Fruit fly (Drosophila melanogaster) whole organism, wandering third instar larva: ENCODE results near the gene CG32388.

ENCODE experiments used
- CrebA ChIP-seq: fragments of 200-800 bp; sonication (Bioruptor generic); optimal IDR thresholded peaks from 2 replicates; lab custom pipeline; 2016; ENCODE audit warnings: missing biosample characterization, mild to moderate bottlenecking, missing genetic modification characterization, borderline replicate concordance
- Dfd ChIP-seq: fragments of >200 bp; optimal IDR thresholded peaks from 2 replicates; lab custom pipeline; 2017; ENCODE audit warnings: missing biosample characterization, missing genetic modification characterization
- HLH106 ChIP-seq: fragments of 200-800 bp; optimal IDR thresholded peaks from 3 replicates; lab custom pipeline; 2019; ENCODE audit warnings: missing biosample characterization, mild to moderate bottlenecking, missing genetic modification characterization, moderate library complexity
- Myc ChIP-seq: fragments of >200 bp; optimal IDR thresholded peaks from 2 replicates; lab custom pipeline; 2017
- jim ChIP-seq: fragments of 175-275, 200-325 bp; sonication (Bioruptor generic); optimal IDR thresholded peaks from 2 replicates; lab custom pipeline; 2016; ENCODE audit warnings: missing biosample characterization, mild to moderate bottlenecking, missing genetic modification characterization
- psq ChIP-seq: fragments of 200-800 bp; sonication (Bioruptor generic); optimal IDR thresholded peaks from 3 replicates; lab custom pipeline; 2017; ENCODE audit warnings: missing biosample characterization, mild to moderate bottlenecking, missing genetic modification characterization, moderate library complexity

DNA sequence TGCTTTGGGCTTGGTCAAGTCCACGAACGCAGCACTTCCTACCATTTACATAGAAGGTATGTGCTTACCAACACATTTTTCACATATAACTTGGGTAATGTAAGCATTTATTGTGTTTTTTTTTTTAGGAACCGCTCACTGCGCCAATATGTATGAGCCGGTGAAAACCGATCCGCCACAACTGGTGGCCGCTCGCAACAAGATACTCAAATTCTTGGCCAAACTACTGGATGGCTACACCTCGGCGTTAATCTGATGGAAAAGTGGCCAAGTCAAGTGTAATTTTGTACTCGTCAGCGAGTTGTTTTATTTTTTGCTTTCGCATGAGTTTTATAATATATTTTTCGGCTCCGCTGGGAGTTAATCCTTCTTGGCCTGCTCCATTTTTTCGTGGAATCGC is 13.1 kb downstream of the CG32388 start:
- TF ChIP-seq psq (GFP tag; lab: Kevin White, UChicago): no peak
- TF ChIP-seq CrebA (GFP tag; lab: Kevin White, UChicago): no peak
- no peak for TF ChIP-seq jim (GFP tag; lab: Kevin White, UChicago)
- TF ChIP-seq HLH106 (tag; lab: Kevin White, UChicago): no peak
- TF ChIP-seq Dfd: no peak
- no peak for TF ChIP-seq Myc (lab: Kevin White, UChicago)
